Fruit fly (Drosophila melanogaster) whole organism, prepupa: ENCODE measurements around the gene CG33252.

Experiments used
- Blimp-1 ChIP-seq: fragments of 200-800 bp; sonication (Bioruptor generic); optimal IDR thresholded peaks from 3 replicates; lab custom pipeline; 2017; ENCODE audit warnings: missing biosample characterization, missing genetic modification characterization, mild to moderate bottlenecking, moderate library complexity, missing genetic modification reagents
- CG10631 ChIP-seq: fragments of 200-800 bp; sonication (Bioruptor generic); optimal IDR thresholded peaks from 2 replicates; lab custom pipeline; 2016; ENCODE audit warnings: missing biosample characterization, missing genetic modification characterization
- CG11294 ChIP-seq: fragments of 200-800 bp; sonication (Bioruptor generic); IDR thresholded peaks from 2 replicates; pipeline ENCODE4 v1.3.6; 2022; ENCODE audit warnings: missing biosample characterization, missing genetic modification characterization
- CG11762 ChIP-seq: fragments of 200-800 bp; sonication (Bioruptor generic); optimal IDR thresholded peaks from 3 replicates; lab custom pipeline; 2016; ENCODE audit warnings: missing biosample characterization, missing genetic modification characterization; ENCODE audit not compliant: insufficient read depth
- CG11902 ChIP-seq: fragments of 200-800 bp; sonication (Bioruptor generic); optimal IDR thresholded peaks from 3 replicates; lab custom pipeline; 2016; ENCODE audit warnings: missing biosample characterization, missing genetic modification characterization
- CG15336 ChIP-seq: fragments of 200-800 bp; sonication (Bioruptor generic); IDR thresholded peaks from 2 replicates; pipeline ENCODE4 v1.3.6; 2022; ENCODE audit warnings: missing biosample characterization, missing genetic modification characterization
- CG16779 ChIP-seq: fragments of 200-800 bp; sonication (Bioruptor generic); optimal IDR thresholded peaks from 3 replicates; lab custom pipeline; 2017; ENCODE audit warnings: missing biosample characterization, mild to moderate bottlenecking, missing genetic modification characterization
- CG31627 ChIP-seq: fragments of 200-800 bp; sonication (Bioruptor generic); optimal IDR thresholded peaks from 3 replicates; lab custom pipeline; 2016; ENCODE audit warnings: missing biosample characterization, missing genetic modification characterization
- CG32006 ChIP-seq: fragments of 200-800 bp; sonication (Bioruptor generic); optimal IDR thresholded peaks from 3 replicates; lab custom pipeline; 2017; ENCODE audit warnings: missing biosample characterization, mild to moderate bottlenecking, missing genetic modification characterization
- CG34406 ChIP-seq: fragments of 200-800 bp; sonication (Bioruptor generic); optimal IDR thresholded peaks from 3 replicates; lab custom pipeline; 2016; ENCODE audit warnings: missing biosample characterization, missing genetic modification characterization
- CG4318 ChIP-seq: fragments of 200-800 bp; sonication (Bioruptor generic); optimal IDR thresholded peaks from 3 replicates; lab custom pipeline; 2017; ENCODE audit warnings: missing biosample characterization, mild to moderate bottlenecking, missing genetic modification characterization
- CG6276 ChIP-seq: fragments of 200-800 bp; sonication (Bioruptor generic); optimal IDR thresholded peaks from 2 replicates; lab custom pipeline; 2017; ENCODE audit warnings: missing biosample characterization, mild to moderate bottlenecking, missing genetic modification characterization
- CG6808 ChIP-seq: fragments of 200-800 bp; sonication (Bioruptor generic); optimal IDR thresholded peaks from 3 replicates; lab custom pipeline; 2017; ENCODE audit warnings: missing biosample characterization, missing genetic modification characterization, mild to moderate bottlenecking, moderate library complexity, missing genetic modification reagents
- CG6854 ChIP-seq: fragments of 200-800 bp; sonication (Bioruptor generic); optimal IDR thresholded peaks from 2 replicates; lab custom pipeline; 2017; ENCODE audit warnings: missing biosample characterization, mild to moderate bottlenecking, missing genetic modification characterization
- CG8119 ChIP-seq: fragments of 200-800 bp; sonication (Bioruptor generic); IDR thresholded peaks from 3 replicates; pipeline ENCODE4 v1.3.6; 2022; ENCODE audit warnings: missing biosample characterization, missing genetic modification characterization
- CG8319 ChIP-seq: fragments of 200-800 bp; sonication (Bioruptor generic); optimal IDR thresholded peaks from 3 replicates; lab custom pipeline; 2016; ENCODE audit warnings: missing biosample characterization, missing genetic modification characterization
- CG8632 ChIP-seq: fragments of 200-800 bp; sonication (Bioruptor generic); optimal IDR thresholded peaks from 3 replicates; lab custom pipeline; 2016; ENCODE audit warnings: missing biosample characterization, missing genetic modification characterization
- CG9139 ChIP-seq: fragments of 200-800 bp; sonication (Bioruptor generic); optimal IDR thresholded peaks from 3 replicates; lab custom pipeline; 2017; ENCODE audit warnings: missing biosample characterization, mild to moderate bottlenecking, missing genetic modification characterization
- Eip78C ChIP-seq: fragments of 200-800 bp; sonication (Bioruptor generic); peaks from one replicate; lab custom pipeline; 2016; ENCODE audit warnings: missing biosample characterization, missing genetic modification characterization
- Eip93F ChIP-seq: fragments of 200-800 bp; sonication (Bioruptor generic); optimal IDR thresholded peaks from 2 replicates; lab custom pipeline; 2016; ENCODE audit warnings: missing biosample characterization, mild to moderate bottlenecking, missing genetic modification characterization
- Ets21C ChIP-seq: fragments of 200-800 bp; sonication (Bioruptor generic); optimal IDR thresholded peaks from 3 replicates; lab custom pipeline; 2016; ENCODE audit warnings: missing biosample characterization, missing genetic modification characterization
- Gug ChIP-seq: fragments of 200-800 bp; sonication (Bioruptor generic); IDR thresholded peaks from 2 replicates; pipeline ENCODE4 v1.3.6; 2022; ENCODE audit warnings: missing biosample characterization, missing genetic modification characterization
- Hr38 ChIP-seq: sonication (Bioruptor generic); optimal IDR thresholded peaks from 2 replicates; lab custom pipeline; 2016; ENCODE audit warnings: missing biosample characterization, missing genetic modification characterization
- Hr39 ChIP-seq: fragments of 200-800 bp; sonication (Bioruptor generic); optimal IDR thresholded peaks from 2 replicates; lab custom pipeline; 2016; ENCODE audit warnings: missing biosample characterization, missing genetic modification characterization
- Hr4 ChIP-seq: fragments of 200-800 bp; sonication (Bioruptor generic); optimal IDR thresholded peaks from 3 replicates; lab custom pipeline; 2016; ENCODE audit warnings: missing biosample characterization, missing genetic modification characterization
- Lpt ChIP-seq: fragments of 200-800 bp; sonication (Bioruptor generic); optimal IDR thresholded peaks from 3 replicates; lab custom pipeline; 2016; ENCODE audit warnings: missing biosample characterization, missing genetic modification characterization
- OdsH ChIP-seq: fragments of 200-800 bp; sonication (Bioruptor generic); optimal IDR thresholded peaks from 3 replicates; lab custom pipeline; 2016; ENCODE audit warnings: missing biosample characterization, missing genetic modification characterization
- Smox ChIP-seq: fragments of 200-800 bp; sonication (Bioruptor generic); optimal IDR thresholded peaks from 3 replicates; lab custom pipeline; 2016; ENCODE audit warnings: missing biosample characterization, missing genetic modification characterization
- Sox102F ChIP-seq: fragments of 200-800 bp; sonication (Bioruptor generic); optimal IDR thresholded peaks from 2 replicates; lab custom pipeline; 2016; ENCODE audit warnings: missing biosample characterization, mild to moderate bottlenecking, missing genetic modification characterization
- Sox14 ChIP-seq: fragments of 200-800 bp; sonication (Bioruptor generic); optimal IDR thresholded peaks from 3 replicates; lab custom pipeline; 2016; ENCODE audit warnings: missing biosample characterization, missing genetic modification characterization
- Sox15 ChIP-seq: fragments of 200-800 bp; sonication (Bioruptor generic); optimal IDR thresholded peaks from 3 replicates; lab custom pipeline; 2016; ENCODE audit warnings: missing biosample characterization, missing genetic modification characterization
- achi ChIP-seq: fragments of 200-800 bp; sonication (Bioruptor generic); optimal IDR thresholded peaks from 3 replicates; lab custom pipeline; 2016; ENCODE audit warnings: missing biosample characterization, missing genetic modification characterization
- acj6 ChIP-seq: fragments of 200-800 bp; sonication (Bioruptor generic); optimal IDR thresholded peaks from 3 replicates; lab custom pipeline; 2016; ENCODE audit warnings: missing biosample characterization, missing genetic modification characterization
- cyc ChIP-seq: fragments of 200-800 bp; sonication (Bioruptor generic); optimal IDR thresholded peaks from 3 replicates; lab custom pipeline; 2016; ENCODE audit warnings: missing biosample characterization, missing genetic modification characterization
- dac ChIP-seq: fragments of 200-800 bp; sonication (Bioruptor generic); optimal IDR thresholded peaks from 2 replicates; lab custom pipeline; 2017; ENCODE audit warnings: missing biosample characterization, mild to moderate bottlenecking, missing genetic modification characterization
- dsx ChIP-seq: fragments of 200-800 bp; optimal IDR thresholded peaks from 3 replicates; lab custom pipeline; 2019; ENCODE audit warnings: missing biosample characterization, mild to moderate bottlenecking, missing genetic modification characterization, moderate library complexity; ENCODE audit not compliant: poor library complexity, severe bottlenecking
- eg ChIP-seq: fragments of 200-800 bp; sonication (Bioruptor generic); IDR thresholded peaks from 3 replicates; pipeline ENCODE4 v1.3.6; 2022; ENCODE audit warnings: missing biosample characterization, missing genetic modification characterization
- fd59A ChIP-seq: fragments of 200-800 bp; sonication (Bioruptor generic); optimal IDR thresholded peaks from 2 replicates; lab custom pipeline; 2017; ENCODE audit warnings: missing biosample characterization, mild to moderate bottlenecking, missing genetic modification characterization, missing genetic modification reagents
- fkh ChIP-seq: fragments of 200-800 bp; sonication (Bioruptor generic); optimal IDR thresholded peaks from 3 replicates; lab custom pipeline; 2017; ENCODE audit warnings: missing biosample characterization, mild to moderate bottlenecking, missing genetic modification characterization, moderate library complexity
- lz ChIP-seq: fragments of 200-800 bp; sonication (Bioruptor generic); optimal IDR thresholded peaks from 3 replicates; lab custom pipeline; 2016; ENCODE audit warnings: missing biosample characterization, missing genetic modification characterization
- net ChIP-seq: fragments of 200-800 bp; sonication (Bioruptor generic); optimal IDR thresholded peaks from 3 replicates; lab custom pipeline; 2016; ENCODE audit warnings: missing biosample characterization, missing genetic modification characterization
- pdm3 ChIP-seq: fragments of 200-800 bp; sonication (Bioruptor generic); optimal IDR thresholded peaks from 3 replicates; lab custom pipeline; 2016; ENCODE audit warnings: missing biosample characterization, missing genetic modification characterization
- salr ChIP-seq, 2 experiments: fragments of 200-800 bp; sonication (Bioruptor generic); optimal IDR thresholded peaks; 3 replicates each; lab custom pipeline; 2016 to 2018; ENCODE audit warnings: missing biosample characterization in 2 of 2, missing genetic modification characterization in 2 of 2, mild to moderate bottlenecking in 1 of 2
- svp ChIP-seq: fragments of 200-800 bp; sonication (Bioruptor generic); peaks from one replicate; lab custom pipeline; 2016; ENCODE audit warnings: missing biosample characterization, missing genetic modification characterization
- topi ChIP-seq: fragments of 200-800 bp; sonication (Bioruptor generic); optimal IDR thresholded peaks from 3 replicates; lab custom pipeline; 2016; ENCODE audit warnings: missing biosample characterization, missing genetic modification characterization

Gene CG33252

DNA sequence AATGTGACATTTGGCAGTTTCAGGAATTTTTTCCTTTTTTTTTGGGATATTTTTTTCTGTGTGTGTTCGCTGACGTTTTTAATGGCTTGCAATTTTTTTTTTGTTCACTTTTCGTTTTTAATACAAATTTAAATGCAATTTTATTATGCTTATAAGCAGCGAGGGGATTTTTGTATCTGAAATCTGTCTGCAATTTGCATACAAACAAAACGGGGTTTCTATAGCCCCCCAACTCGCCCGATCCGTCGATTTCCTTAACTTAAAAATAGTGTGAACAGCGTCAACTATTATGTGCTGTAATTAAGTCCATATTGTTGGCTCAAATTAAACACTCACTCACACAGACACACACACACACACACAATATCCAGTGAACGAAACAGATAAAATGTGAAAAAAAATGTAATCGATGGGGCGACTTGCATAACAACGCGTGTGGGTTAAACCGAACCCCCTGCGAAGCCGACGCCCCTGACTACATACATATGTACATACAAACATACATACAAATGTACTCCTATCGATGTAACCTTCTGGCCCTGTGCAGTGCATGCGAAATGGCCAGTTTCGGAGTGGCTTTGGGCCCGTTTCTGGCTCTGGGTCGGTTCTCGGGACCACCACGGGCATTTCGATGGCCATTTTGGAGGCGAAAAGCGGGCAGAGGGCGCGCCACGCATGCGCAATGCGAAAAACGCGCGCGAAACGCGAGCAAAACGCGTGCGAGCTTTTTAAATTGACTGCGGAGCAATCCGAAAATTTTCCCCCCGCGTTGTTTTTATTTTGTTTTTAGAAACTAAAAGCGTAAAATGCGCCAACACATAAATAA, 35.2 kb upstream of the CG33252 start (continued):
- TF ChIP-seq Lpt (no peak), CG10631 (GFP tag; lab: Kevin White, UChicago) (peak; percentile 33), fkh (GFP tag; lab: Kevin White, UChicago) (no peak), Sox15 (GFP tag; lab: Kevin White, UChicago) (peak; percentile 23), CG34406 (GFP tag; lab: Kevin White, UChicago) (peak; percentile 22), topi (GFP tag; lab: Kevin White, UChicago) (peak; percentile 24), CG8119 (GFP tag; lab: Robert Waterston, UW) (no peak), acj6 (GFP tag; lab: Kevin White, UChicago) (no peak), Sox14 (no peak), Eip78C (peak; percentile 75), CG9139 (GFP tag; lab: Kevin White, UChicago) (no peak), eg (GFP tag; lab: Robert Waterston, UW) (no peak), cyc (GFP tag; lab: Kevin White, UChicago) (peak; percentile 46), CG15336 (no peak), CG6854 (GFP tag; lab: Kevin White, UChicago) (no peak), CG11902 (GFP tag; lab: Kevin White, UChicago) (no peak), pdm3 (GFP tag; lab: Kevin White, UChicago) (peak; percentile 2), Gug (GFP tag; lab: Robert Waterston, UW) (no peak), Blimp-1 (GFP tag; lab: Kevin White, UChicago) (no peak), CG31627 (peak; percentile 50), CG16779 (tag; lab: Kevin White, UChicago) (no peak), achi (no peak), CG8632 (GFP tag; lab: Kevin White, UChicago) (peak; percentile 8), Sox102F (GFP tag; lab: Kevin White, UChicago) (peak; percentile 45), svp (GFP tag; lab: Kevin White, UChicago) (peak; percentile 80), CG6808 (no peak), lz (GFP tag; lab: Kevin White, UChicago) (peak; percentile 37), CG11762 (GFP tag; lab: Kevin White, UChicago) (no peak), CG6276 (GFP tag; lab: Kevin White, UChicago) (no peak), Eip93F (GFP tag; lab: Kevin White, UChicago) (no peak), dsx (GFP tag; lab: Kevin White, UChicago) (no peak)

DNA sequence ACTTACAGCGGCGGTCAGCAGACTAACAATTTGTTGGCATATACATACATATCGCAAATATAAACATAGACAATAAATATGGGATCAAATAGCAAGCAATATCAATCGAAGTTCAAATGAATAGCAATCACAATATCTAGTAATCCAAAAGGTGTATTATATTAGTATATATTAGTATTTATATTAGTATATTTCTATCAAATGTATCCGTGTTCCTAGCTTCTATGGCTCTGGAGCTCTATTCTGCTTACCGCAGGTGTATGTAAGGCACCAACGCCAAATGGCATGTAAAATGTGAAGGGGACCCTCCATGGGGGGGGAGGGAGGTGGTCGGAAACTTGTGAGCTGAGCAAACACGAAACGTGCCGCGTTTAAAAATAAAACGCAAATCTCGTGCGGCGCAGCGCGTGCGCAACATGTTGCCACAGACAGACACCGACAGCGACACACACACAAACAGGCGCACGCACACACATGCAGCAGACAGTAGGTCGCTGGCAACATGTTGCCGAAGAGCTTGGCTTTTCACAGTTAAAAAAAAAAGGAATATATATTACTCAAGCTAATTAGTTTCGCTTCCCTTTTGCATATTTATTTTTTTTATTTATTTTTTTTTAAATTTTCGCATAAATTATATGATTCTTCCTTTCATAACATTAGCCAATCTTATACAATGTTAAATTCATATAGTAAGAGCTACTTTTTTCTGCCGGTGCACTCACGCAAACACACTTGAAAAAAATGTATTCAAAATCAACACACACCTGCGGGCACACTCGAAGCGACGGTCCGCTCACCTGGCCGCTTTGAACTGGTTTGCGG, 33.7 kb upstream of the CG33252 start:
- TF ChIP-seq net (peak; percentile 37), lz (GFP tag; lab: Kevin White, UChicago) (peak; percentile 59), CG6854 (GFP tag; lab: Kevin White, UChicago) (peak; percentile 58), CG11294 (GFP tag; lab: Robert Waterston, UW) (peak; percentile 70; the same call in 1 of the 2 replicates), acj6 (GFP tag; lab: Kevin White, UChicago) (peak; percentile 75), OdsH (GFP tag; lab: Kevin White, UChicago) (peak; percentile 75), Ets21C (peak; percentile 38), Hr39 (GFP tag; lab: Kevin White, UChicago) (peak; percentile 36), Hr4 (GFP tag; lab: Kevin White, UChicago) (peak; percentile 73), Sox14 (peak; percentile 23), CG6808 (peak; percentile 62), Gug (GFP tag; lab: Robert Waterston, UW) (peak; percentile 69), Eip78C (peak; percentile 92), fd59A (GFP tag; lab: Kevin White, UChicago) (peak; percentile 69), Lpt (peak; percentile 65), CG8119 (GFP tag; lab: Robert Waterston, UW) (peak; percentile 84), CG34406 (GFP tag; lab: Kevin White, UChicago) (peak; percentile 65), Blimp-1 (GFP tag; lab: Kevin White, UChicago) (peak; percentile 56), salr (GFP tag; optimal IDR thresholded peaks at IDR 0.05; lab: Kevin White, UChicago) (peak; percentile 37 to 64), dac (GFP tag; lab: Kevin White, UChicago) (peak; percentile 33), Hr38 (no peak), CG15336 (peak; percentile 86), CG4318 (GFP tag; lab: Kevin White, UChicago) (peak; percentile 43), CG32006 (GFP tag; lab: Kevin White, UChicago) (peak; percentile 75), Smox (peak; percentile 46), CG9139 (GFP tag; lab: Kevin White, UChicago) (peak; percentile 43), CG8319 (GFP tag; lab: Kevin White, UChicago) (peak; percentile 3), pdm3 (GFP tag; lab: Kevin White, UChicago) (peak; percentile 52), Sox102F (GFP tag; lab: Kevin White, UChicago) (peak; percentile 36)
